Fruit fly (Drosophila melanogaster): ENCODE measurements around the gene CG3156.

CG3156 gene

DNA sequence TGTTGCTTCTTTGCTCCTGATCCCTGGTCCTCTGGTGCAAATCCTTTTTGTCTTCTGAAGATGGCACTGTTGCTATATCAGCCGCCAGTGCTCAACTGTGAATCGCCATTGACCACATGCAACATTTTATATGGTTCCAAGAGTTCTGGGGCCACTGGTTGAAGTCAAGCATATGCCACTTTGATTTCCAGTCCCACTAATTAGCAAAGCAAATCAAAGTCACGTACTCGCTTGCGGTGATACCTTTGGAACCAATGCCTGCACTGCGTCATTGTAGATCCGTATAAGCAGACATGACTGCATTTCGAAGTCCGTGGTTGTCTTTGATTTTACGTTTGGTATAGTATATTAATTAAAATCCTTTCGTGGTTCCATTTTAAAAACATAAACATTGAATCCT, 18.4 kb upstream of the CG3156 start, which contains the start of gene Cyp4g1:
Gene Cyp4g1, minus strand, starts transcription at position 101 of the 400 bp plus-strand sequence.
- TF ChIP-seq woc (GFP tag; optimal IDR thresholded peaks at IDR 0.05) (no peak), Mio (GFP tag; optimal IDR thresholded peaks at IDR 0.05) (no peak), tai (GFP tag; optimal IDR thresholded peaks at IDR 0.05) (no peak), psq (GFP tag; optimal IDR thresholded peaks at IDR 0.05) (no peak), CG32264 (GFP tag; optimal IDR thresholded peaks at IDR 0.05) (no peak), brk (GFP tag; optimal IDR thresholded peaks at IDR 0.05) (no peak), Hnf4 (GFP tag; optimal IDR thresholded peaks at IDR 0.05) (no peak), usp (GFP tag; optimal IDR thresholded peaks at IDR 0.05) (no peak), h (GFP tag; optimal IDR thresholded peaks at IDR 0.05) (no peak), Sp1 (GFP tag; optimal IDR thresholded peaks at IDR 0.05) (no peak), GATAd (GFP tag; optimal IDR thresholded peaks at IDR 0.05) (no peak), rgr (GFP tag; optimal IDR thresholded peaks at IDR 0.05) (no peak)

- TF ChIP-seq Hnf4 (GFP tag; optimal IDR thresholded peaks at IDR 0.05), result no peak
- no peak for TF ChIP-seq HLH106 (tag; optimal IDR thresholded peaks at IDR 0.05)
- no peak for TF ChIP-seq Dfd (GFP tag; optimal IDR thresholded peaks at IDR 0.05)
- no peak for TF ChIP-seq Abd-B (GFP tag; optimal IDR thresholded peaks at IDR 0.05)
- TF ChIP-seq Vsx2 (GFP tag; optimal IDR thresholded peaks at IDR 0.05; ENCODE audit: partially characterized antibody), result no peak
- TF ChIP-seq sage (GFP tag; optimal IDR thresholded peaks at IDR 0.05), result no peak
- TF ChIP-seq tai (GFP tag; optimal IDR thresholded peaks at IDR 0.05), result no peak
- no peak for TF ChIP-seq OdsH (GFP tag; optimal IDR thresholded peaks at IDR 0.05)
- no peak for TF ChIP-seq jim (GFP tag; optimal IDR thresholded peaks at IDR 0.05)
- no peak for TF ChIP-seq pan (optimal IDR thresholded peaks at IDR 0.05)
- no peak for TF ChIP-seq psq (GFP tag; optimal IDR thresholded peaks at IDR 0.05)
- no peak for TF ChIP-seq Sp1 (GFP tag; optimal IDR thresholded peaks at IDR 0.05)
- no peak for TF ChIP-seq CrebA (GFP tag; optimal IDR thresholded peaks at IDR 0.05; ENCODE audit: borderline replicate concordance)
- TF ChIP-seq lola (GFP tag; optimal IDR thresholded peaks at IDR 0.05), result no peak
- no peak for TF ChIP-seq Jra (GFP tag; optimal IDR thresholded peaks at IDR 0.05)
- TF ChIP-seq foxo (GFP tag; optimal IDR thresholded peaks at IDR 0.05), result no peak
- no peak for TF ChIP-seq Mio (GFP tag; optimal IDR thresholded peaks at IDR 0.05)
- TF ChIP-seq dl (GFP tag; optimal IDR thresholded peaks at IDR 0.05; ENCODE audit: insufficient read depth in 1 of 2, partially characterized antibody in 2 of 2), result no peak
- TF ChIP-seq sv (GFP tag; optimal IDR thresholded peaks at IDR 0.05), result no peak
Measured at dm6 chrX:470626-471025, 17.1 kb upstream of the CG3156 start, which contains the start of gene CG32816. Gene CG32816, minus strand, starts transcription at chrX:470726.

DNA sequence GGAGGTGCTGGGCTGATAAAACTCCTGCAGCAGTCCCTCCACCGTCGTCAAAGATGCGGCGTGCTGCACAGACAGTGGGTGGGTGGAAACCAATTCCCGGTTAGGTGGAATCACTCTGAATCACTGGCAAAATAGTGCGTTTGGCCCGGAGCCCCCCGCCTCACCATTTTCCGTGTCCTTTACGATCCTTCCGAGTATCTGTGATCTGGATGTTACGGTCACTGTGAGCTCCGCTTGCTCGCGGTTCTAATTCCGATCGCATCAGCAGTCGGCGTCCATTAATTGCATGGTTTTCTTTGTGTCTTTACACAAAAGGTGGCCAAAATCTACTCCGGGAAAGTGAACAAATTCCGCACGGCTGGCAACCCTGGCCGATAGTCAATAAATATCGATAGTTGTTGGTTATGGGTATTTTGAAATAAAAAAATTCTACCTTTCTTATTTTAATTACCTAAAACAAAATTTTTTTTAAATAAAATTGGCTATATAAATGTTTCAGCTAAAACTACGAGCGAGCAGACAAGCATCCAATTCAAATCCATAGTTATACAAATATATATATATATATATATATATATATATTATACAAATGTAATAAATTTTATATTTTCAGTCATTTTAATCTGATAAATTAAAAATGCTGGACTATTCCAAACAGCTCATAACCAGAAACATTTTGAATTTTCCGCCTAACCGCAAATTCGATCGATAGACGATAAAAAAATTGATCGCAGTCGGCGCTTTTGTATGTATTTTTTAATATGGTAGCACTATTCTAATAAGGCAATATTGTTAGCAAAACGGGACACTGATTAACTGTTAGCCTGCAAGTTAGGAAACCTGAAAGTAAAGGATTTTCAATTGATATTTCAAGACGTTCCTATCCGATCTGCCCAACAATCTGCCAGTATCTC, 11.2 kb upstream of the CG3156 start, which contains the start of the genes ebo and CG13373:
Gene ebo, minus strand, starts transcription at position 350 of the 914 bp plus-strand sequence.
Gene CG13373, plus strand, starts transcription at position 755 of the 914 bp plus-strand sequence.
- TF ChIP-seq sv (GFP tag; optimal IDR thresholded peaks at IDR 0.05) (no peak), h (GFP tag; optimal IDR thresholded peaks at IDR 0.05) (no peak), OdsH (GFP tag; optimal IDR thresholded peaks at IDR 0.05) (peak; percentile 13), br (GFP tag; optimal IDR thresholded peaks at IDR 0.05) (no peak), sage (GFP tag; optimal IDR thresholded peaks at IDR 0.05) (no peak), Dif (GFP tag; optimal IDR thresholded peaks at IDR 0.05; ENCODE audit: partially characterized antibody) (no peak), dsf (GFP tag; optimal IDR thresholded peaks at IDR 0.05; ENCODE audit: borderline replicate concordance) (no peak), Jra (GFP tag; optimal IDR thresholded peaks at IDR 0.05) (no peak), Hr83 (GFP tag; optimal IDR thresholded peaks at IDR 0.05; ENCODE audit: poor library complexity, severe bottlenecking) (peak; percentile 69), Vsx2 (GFP tag; optimal IDR thresholded peaks at IDR 0.05; ENCODE audit: partially characterized antibody) (no peak), psq (GFP tag; optimal IDR thresholded peaks at IDR 0.05) (peak; percentile 23), HLH106 (tag; optimal IDR thresholded peaks at IDR 0.05) (peak; percentile 53), Dfd (GFP tag; optimal IDR thresholded peaks at IDR 0.05) (no peak), Sp1 (GFP tag; optimal IDR thresholded peaks at IDR 0.05) (no peak), dmrt93B (GFP tag; optimal IDR thresholded peaks at IDR 0.05) (no peak), foxo (GFP tag; optimal IDR thresholded peaks at IDR 0.05) (peak in 1 of 2 experiments; percentile 46), ey (GFP tag; optimal IDR thresholded peaks at IDR 0.05) (no peak), Rel (GFP tag; optimal IDR thresholded peaks at IDR 0.05) (no peak), Rel (tag; optimal IDR thresholded peaks at IDR 0.05) (no peak), Abd-B (GFP tag; optimal IDR thresholded peaks at IDR 0.05) (no peak), dl (GFP tag; optimal IDR thresholded peaks at IDR 0.05; ENCODE audit: insufficient read depth in 1 of 2, partially characterized antibody in 2 of 2) (no peak), lola (GFP tag; optimal IDR thresholded peaks at IDR 0.05) (no peak), fru (GFP tag; optimal IDR thresholded peaks at IDR 0.05) (no peak), woc (GFP tag; optimal IDR thresholded peaks at IDR 0.05) (no peak), brk (GFP tag; optimal IDR thresholded peaks at IDR 0.05) (no peak), pan (optimal IDR thresholded peaks at IDR 0.05) (no peak), Mio (GFP tag; optimal IDR thresholded peaks at IDR 0.05) (no peak), Hr78 (GFP tag; optimal IDR thresholded peaks at IDR 0.05) (no peak), CG32264 (GFP tag; optimal IDR thresholded peaks at IDR 0.05) (no peak), usp (GFP tag; optimal IDR thresholded peaks at IDR 0.05) (no peak), tai (GFP tag; optimal IDR thresholded peaks at IDR 0.05) (no peak), rgr (GFP tag; optimal IDR thresholded peaks at IDR 0.05) (peak; percentile 58), CG9705 (GFP tag; optimal IDR thresholded peaks at IDR 0.05) (no peak), CrebA (GFP tag; optimal IDR thresholded peaks at IDR 0.05; ENCODE audit: borderline replicate concordance) (no peak), Myc (optimal IDR thresholded peaks at IDR 0.05) (no peak), Hnf4 (GFP tag; optimal IDR thresholded peaks at IDR 0.05) (no peak), N (GFP tag; optimal IDR thresholded peaks at IDR 0.05) (no peak), GATAd (GFP tag; optimal IDR thresholded peaks at IDR 0.05) (no peak)

Data from whole organism, wandering third instar larva.